Fruit fly (Drosophila melanogaster): ENCODE results near the gene CrebA.

CrebA gene

dm6 chr3L:15597037-15597785, 62.0 kb downstream of the CrebA start (continued):
- TF ChIP-seq zfh2 (GFP tag; optimal IDR thresholded peaks at IDR 0.05) (no peak), CG4707 (GFP tag; optimal IDR thresholded peaks at IDR 0.05) (peak; percentile 25), ewg (GFP tag; optimal IDR thresholded peaks at IDR 0.05) (no peak), fru (optimal IDR thresholded peaks at IDR 0.05) (no peak), CG17186 (GFP tag; optimal IDR thresholded peaks at IDR 0.05) (no peak), CG2875 (GFP tag; optimal IDR thresholded peaks at IDR 0.05) (no peak), bbx (GFP tag; IDR thresholded peaks at IDR 0.05; ENCODE audit: partially characterized antibody) (no peak), CG10565 (GFP tag; optimal IDR thresholded peaks at IDR 0.05) (no peak), CG12659 (GFP tag; optimal IDR thresholded peaks at IDR 0.05) (peak; percentile 22), oc (tag; optimal IDR thresholded peaks at IDR 0.05) (no peak), wek (GFP tag; optimal IDR thresholded peaks at IDR 0.05) (peak; percentile 60), yki (optimal IDR thresholded peaks at IDR 0.05) (no peak), Mrtf (GFP tag; IDR thresholded peaks at IDR 0.05) (no peak), gsb (GFP tag; IDR thresholded peaks at IDR 0.05) (no peak), sqz (GFP tag; optimal IDR thresholded peaks at IDR 0.05) (no peak), CG18011 (GFP tag; optimal IDR thresholded peaks at IDR 0.05) (no peak), Antp (GFP tag; optimal IDR thresholded peaks at IDR 0.05) (no peak), NC2β (GFP tag; optimal IDR thresholded peaks at IDR 0.05) (no peak), ftz-f1 (GFP tag; optimal IDR thresholded peaks at IDR 0.05) (no peak), corto (GFP tag; optimal IDR thresholded peaks at IDR 0.05) (no peak), Max (GFP tag; optimal IDR thresholded peaks at IDR 0.05) (no peak), Optix (GFP tag; IDR thresholded peaks at IDR 0.05) (no peak), Dfd (GFP tag; optimal IDR thresholded peaks at IDR 0.05) (no peak), hth (optimal IDR thresholded peaks at IDR 0.05) (no peak), CG10321 (GFP tag; IDR thresholded peaks at IDR 0.05) (0 out of 2 replicates have a peak, but pooled peaks have one; percentile 6), Lhr (GFP tag; optimal IDR thresholded peaks at IDR 0.05) (no peak), zf30C (GFP tag; optimal IDR thresholded peaks at IDR 0.05) (no peak), CG12104 (GFP tag; optimal IDR thresholded peaks at IDR 0.05) (no peak), maf-S (GFP tag; optimal IDR thresholded peaks at IDR 0.05) (no peak), cwo (GFP tag; optimal IDR thresholded peaks at IDR 0.05) (no peak), CG15479 (GFP tag; optimal IDR thresholded peaks at IDR 0.05) (no peak), pho (GFP tag; optimal IDR thresholded peaks at IDR 0.05) (no peak), slbo (GFP tag; IDR thresholded peaks at IDR 0.05) (no peak), CG10462 (GFP tag; optimal IDR thresholded peaks at IDR 0.05) (no peak), grau (tag; optimal IDR thresholded peaks at IDR 0.05) (no peak), Hand (GFP tag; optimal IDR thresholded peaks at IDR 0.05) (no peak), Jarid2 (GFP tag; optimal IDR thresholded peaks at IDR 0.05) (no peak), CG14965 (GFP tag; optimal IDR thresholded peaks at IDR 0.05; ENCODE audit: borderline replicate concordance) (no peak), CTCF (GFP tag; optimal IDR thresholded peaks at IDR 0.05) (no peak), Oaz (GFP tag; IDR thresholded peaks at IDR 0.05) (no peak), danr (GFP tag; IDR thresholded peaks at IDR 0.05) (no peak), CG11085 (GFP tag; IDR thresholded peaks at IDR 0.05) (no peak), CG4617 (GFP tag; optimal IDR thresholded peaks at IDR 0.05; ENCODE audit: borderline replicate concordance) (no peak), CG7372 (GFP tag; IDR thresholded peaks at IDR 0.05) (no peak)

All from whole organism, embryonic.